Fruit fly (Drosophila melanogaster) whole organism: ENCODE results near the gene CG31642.

Source experiments
- CG8478 ChIP-seq: fragments of >200 bp; optimal IDR thresholded peaks from 2 replicates; lab custom pipeline; 2018; ENCODE audit warnings: inconsistent platforms
- Dll ChIP-seq: fragments of >200 bp; optimal IDR thresholded peaks from 2 replicates; lab custom pipeline; 2017
- EcR ChIP-seq, 2 experiments: fragments of >200 bp; optimal IDR thresholded peaks; 2 replicates each; lab custom pipeline; 2017; ENCODE audit warnings: missing biosample characterization in 2 of 2, missing genetic modification characterization in 2 of 2, missing genetic modification reagents in 2 of 2
- pan ChIP-seq: fragments of >200 bp; optimal IDR thresholded peaks from 2 replicates; lab custom pipeline; 2017
- psq ChIP-seq: fragments of >200 bp; optimal IDR thresholded peaks from 2 replicates; lab custom pipeline; 2017
- usp ChIP-seq: fragments of >200 bp; optimal IDR thresholded peaks from 2 replicates; lab custom pipeline; 2017; ENCODE audit warnings: missing biosample characterization, missing genetic modification characterization, mixed read lengths

DNA sequence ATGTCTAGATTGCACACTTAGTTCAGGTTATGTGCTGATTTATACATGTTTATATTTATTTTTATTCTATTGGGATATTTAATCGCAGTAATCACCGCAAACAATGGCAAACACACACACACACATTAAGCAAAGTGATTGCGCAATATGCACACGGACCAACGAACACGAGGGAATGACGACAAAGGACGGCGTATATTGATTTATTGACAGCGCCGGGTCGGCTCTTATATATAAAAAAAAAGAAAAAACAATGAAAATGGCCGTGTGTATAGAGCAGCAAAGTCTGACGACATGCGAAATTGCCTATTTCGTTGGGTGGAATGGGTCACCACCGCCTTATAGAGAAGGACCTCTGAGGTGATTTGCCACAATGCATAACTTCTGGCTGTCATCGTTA is 7.5 kb upstream of the CG31642 start:
- TF ChIP-seq CG8478 (lab: Kevin White, UChicago) (no peak), psq (lab: Kevin White, UChicago) (no peak), pan (lab: Kevin White, UChicago) (no peak), EcR (GFP tag; optimal IDR thresholded peaks at IDR 0.05; lab: Kevin White, UChicago) (no peak), Dll (lab: Kevin White, UChicago) (no peak), usp (GFP tag; lab: Kevin White, UChicago) (no peak)
